Fruit fly (Drosophila melanogaster) S2 (cell line): ENCODE measurements around the gene TfIIFalpha.

Source experiments
- CG8478 ChIP-seq: fragments of >200 bp; optimal IDR thresholded peaks from 2 replicates; lab custom pipeline; 2018
- CTCF ChIP-seq, 2 experiments: fragments of >200 bp; optimal IDR thresholded peaks; 2 replicates each; lab custom pipeline; 2018

dm6 chr3R:6409153-6409571, 28.9 kb downstream of the TfIIFalpha start:
- TF ChIP-seq CG8478 (lab: Kevin White, UChicago) (no peak), CTCF (optimal IDR thresholded peaks at IDR 0.05; lab: Kevin White, UChicago) (no peak)
